Fruit fly (Drosophila melanogaster): ENCODE measurements around the gene CG10195.
A peak's percentile ranks its signal among the peaks of the same experiment; 100 is the strongest.

The CG10195 gene

DNA sequence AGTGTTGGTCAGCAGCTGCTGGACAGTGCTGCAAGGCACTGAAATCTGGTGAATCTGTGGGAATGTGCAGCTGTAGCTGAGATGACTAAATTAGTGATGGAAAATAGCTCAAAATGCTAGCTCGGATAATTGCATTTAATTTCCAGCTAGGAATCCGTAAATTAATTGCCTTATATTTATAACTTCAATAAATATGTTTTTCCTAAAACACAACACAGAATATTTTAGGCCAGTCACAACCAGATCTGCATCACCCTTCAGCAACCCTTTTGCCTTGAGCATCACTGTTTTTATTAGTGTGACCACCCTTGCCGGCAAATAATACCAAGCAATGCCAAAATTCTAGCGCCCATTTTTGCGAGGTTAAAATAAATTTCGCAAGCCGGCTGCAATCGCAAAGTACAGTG lies 39.8 kb downstream of the CG10195 start, which contains the start of gene Hs2st (continued):
- TF ChIP-seq br (GFP tag; optimal IDR thresholded peaks at IDR 0.05) (peak; percentile 94), Hr83 (GFP tag; optimal IDR thresholded peaks at IDR 0.05; ENCODE audit: poor library complexity, severe bottlenecking) (peak; percentile 87), Hnf4 (GFP tag; optimal IDR thresholded peaks at IDR 0.05) (peak; percentile 97)

DNA sequence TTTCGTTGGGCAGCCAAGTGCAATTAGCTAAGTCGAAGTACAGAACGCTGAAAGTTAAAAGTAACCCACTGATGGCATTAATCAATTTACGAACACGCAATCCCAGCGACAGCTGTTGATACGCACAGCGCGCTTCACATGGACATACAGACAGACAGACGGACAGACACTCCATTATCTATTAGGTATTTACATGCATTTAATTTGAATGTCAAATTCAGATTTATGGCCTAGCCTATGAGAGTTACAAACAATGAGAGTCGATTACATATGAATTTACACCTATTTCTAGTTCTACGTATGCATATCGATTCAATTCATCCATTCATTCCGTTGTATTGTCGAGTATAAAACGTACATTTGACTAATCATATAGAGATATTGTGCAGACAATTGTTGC lies 41.9 kb downstream of the CG10195 start, which contains the start of gene CG10237:
TSS of gene CG10237 (minus strand) at position 101 of the 400 bp plus-strand sequence.
- TF ChIP-seq usp (GFP tag; optimal IDR thresholded peaks at IDR 0.05) (no peak), Myc (optimal IDR thresholded peaks at IDR 0.05) (no peak), Hr83 (GFP tag; optimal IDR thresholded peaks at IDR 0.05; ENCODE audit: poor library complexity, severe bottlenecking) (no peak), N (GFP tag; optimal IDR thresholded peaks at IDR 0.05) (no peak), Vsx2 (GFP tag; optimal IDR thresholded peaks at IDR 0.05; ENCODE audit: partially characterized antibody) (no peak), sv (GFP tag; optimal IDR thresholded peaks at IDR 0.05) (no peak), ey (GFP tag; optimal IDR thresholded peaks at IDR 0.05) (no peak), dsf (GFP tag; optimal IDR thresholded peaks at IDR 0.05; ENCODE audit: borderline replicate concordance) (no peak), GATAd (GFP tag; optimal IDR thresholded peaks at IDR 0.05) (no peak), OdsH (GFP tag; optimal IDR thresholded peaks at IDR 0.05) (no peak), h (GFP tag; optimal IDR thresholded peaks at IDR 0.05) (no peak), Rel (GFP tag; optimal IDR thresholded peaks at IDR 0.05) (no peak), Rel (tag; optimal IDR thresholded peaks at IDR 0.05) (no peak), psq (GFP tag; optimal IDR thresholded peaks at IDR 0.05) (no peak), Dfd (GFP tag; optimal IDR thresholded peaks at IDR 0.05) (no peak), Hr78 (GFP tag; optimal IDR thresholded peaks at IDR 0.05) (no peak)

DNA sequence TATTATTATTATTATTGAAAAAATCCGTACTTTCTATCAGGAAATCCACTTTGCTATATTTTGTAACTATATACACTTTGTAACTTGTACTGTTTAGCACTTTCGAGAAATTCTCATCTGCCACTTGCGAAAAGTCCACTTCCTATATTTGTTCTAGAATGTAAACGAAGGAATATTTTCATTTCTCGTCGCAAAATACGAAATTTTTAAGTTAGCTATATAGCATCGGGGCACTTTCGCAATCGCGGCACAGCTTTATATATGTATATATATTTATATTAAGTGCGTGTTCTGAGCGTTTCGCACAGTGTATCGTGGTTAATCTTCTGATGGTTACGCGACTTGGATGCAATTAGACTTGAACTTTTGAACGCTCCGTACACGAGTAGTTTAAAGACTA lies 42.7 kb downstream of the CG10195 start, which contains the start of gene RanGAP:
TSS of gene RanGAP (plus strand) at position 169 of the 400 bp plus-strand sequence.
- no peak for TF ChIP-seq tai (GFP tag; optimal IDR thresholded peaks at IDR 0.05)
- no peak for TF ChIP-seq brk (GFP tag; optimal IDR thresholded peaks at IDR 0.05)
- no peak for TF ChIP-seq Sp1 (GFP tag; optimal IDR thresholded peaks at IDR 0.05)
- no peak for TF ChIP-seq foxo (GFP tag; optimal IDR thresholded peaks at IDR 0.05)
- no peak for TF ChIP-seq CG32264 (GFP tag; optimal IDR thresholded peaks at IDR 0.05)
- TF ChIP-seq Hr78 (GFP tag; optimal IDR thresholded peaks at IDR 0.05): no peak
- no peak for TF ChIP-seq Mio (GFP tag; optimal IDR thresholded peaks at IDR 0.05)
- no peak for TF ChIP-seq Dfd (GFP tag; optimal IDR thresholded peaks at IDR 0.05)
- TF ChIP-seq pan (optimal IDR thresholded peaks at IDR 0.05): no peak
- no peak for TF ChIP-seq Vsx2 (GFP tag; optimal IDR thresholded peaks at IDR 0.05; ENCODE audit: partially characterized antibody)
- TF ChIP-seq CG9705 (GFP tag; optimal IDR thresholded peaks at IDR 0.05): no peak
- no peak for TF ChIP-seq Hnf4 (GFP tag; optimal IDR thresholded peaks at IDR 0.05)

DNA sequence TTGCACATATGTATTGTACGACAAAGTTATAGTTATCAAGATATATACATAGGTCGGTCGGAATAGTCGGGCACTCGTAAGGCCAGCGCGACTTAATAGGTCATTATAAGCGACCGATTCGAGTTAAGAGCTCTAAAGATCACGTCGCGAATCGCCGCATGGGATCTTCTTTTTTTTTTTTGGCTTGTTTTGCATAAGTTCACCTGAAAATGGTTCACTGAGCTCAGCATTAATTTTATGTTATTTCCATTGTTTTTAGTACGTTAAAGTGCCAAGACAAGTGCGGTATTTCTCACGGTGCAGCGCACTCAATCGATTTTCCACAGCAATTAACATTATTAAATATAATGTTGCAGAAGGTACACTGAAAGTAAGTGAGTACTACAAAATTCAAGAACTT lies 43.2 kb downstream of the CG10195 start:
- TF ChIP-seq GATAd (GFP tag; optimal IDR thresholded peaks at IDR 0.05): no peak
- no peak for TF ChIP-seq psq (GFP tag; optimal IDR thresholded peaks at IDR 0.05)
- TF ChIP-seq dl (GFP tag; optimal IDR thresholded peaks at IDR 0.05; ENCODE audit: insufficient read depth in 1 of 2, partially characterized antibody in 2 of 2): no peak
- TF ChIP-seq Hr78 (GFP tag; optimal IDR thresholded peaks at IDR 0.05): no peak
- TF ChIP-seq foxo (GFP tag; optimal IDR thresholded peaks at IDR 0.05): no peak
- TF ChIP-seq CG32264 (GFP tag; optimal IDR thresholded peaks at IDR 0.05): no peak
- TF ChIP-seq CrebA (GFP tag; optimal IDR thresholded peaks at IDR 0.05; ENCODE audit: borderline replicate concordance): no peak
- no peak for TF ChIP-seq dsf (GFP tag; optimal IDR thresholded peaks at IDR 0.05; ENCODE audit: borderline replicate concordance)
- no peak for TF ChIP-seq pan (optimal IDR thresholded peaks at IDR 0.05)
- no peak for TF ChIP-seq Dif (GFP tag; optimal IDR thresholded peaks at IDR 0.05; ENCODE audit: partially characterized antibody)
- TF ChIP-seq Mio (GFP tag; optimal IDR thresholded peaks at IDR 0.05): no peak
- no peak for TF ChIP-seq Jra (GFP tag; optimal IDR thresholded peaks at IDR 0.05)
- no peak for TF ChIP-seq Dfd (GFP tag; optimal IDR thresholded peaks at IDR 0.05)
- TF ChIP-seq Hnf4 (GFP tag; optimal IDR thresholded peaks at IDR 0.05): no peak
- no peak for TF ChIP-seq sv (GFP tag; optimal IDR thresholded peaks at IDR 0.05)
- no peak for TF ChIP-seq woc (GFP tag; optimal IDR thresholded peaks at IDR 0.05)
- TF ChIP-seq brk (GFP tag; optimal IDR thresholded peaks at IDR 0.05): no peak
- no peak for TF ChIP-seq rgr (GFP tag; optimal IDR thresholded peaks at IDR 0.05)
- no peak for TF ChIP-seq Vsx2 (GFP tag; optimal IDR thresholded peaks at IDR 0.05; ENCODE audit: partially characterized antibody)
- no peak for TF ChIP-seq fru (GFP tag; optimal IDR thresholded peaks at IDR 0.05)

Measured in whole organism, wandering third instar larva.